Worm (Caenorhabditis elegans) whole organism, young adult: ENCODE data around the gene R151.1.

Experiments used
- B0019.2 ChIP-seq: fragments of 200-800 bp; sonication (Bioruptor generic); conservative IDR thresholded peaks from 2 replicates; pipeline ENCODE4 v1.3.6; 2022; ENCODE audit warnings: missing genetic modification reagents, missing genetic modification characterization, missing compliant biosample characterization
- B0261.1 ChIP-seq: sonication (generic microtip); optimal IDR thresholded peaks from 2 replicates; lab custom pipeline; 2016; ENCODE audit warnings: mild to moderate bottlenecking, missing genetic modification characterization, moderate library complexity, missing compliant biosample characterization
- D2030.7 ChIP-seq: fragments of 200-800 bp; sonication (Bioruptor generic); IDR thresholded peaks from 2 replicates; pipeline ENCODE4 v1.3.6; 2022; ENCODE audit warnings: missing genetic modification reagents, missing genetic modification characterization, missing compliant biosample characterization
- F10E7.11 ChIP-seq: sonication (generic microtip); optimal IDR thresholded peaks from 2 replicates; lab custom pipeline; 2017; ENCODE audit warnings: mild to moderate bottlenecking, missing genetic modification characterization, moderate library complexity, missing compliant biosample characterization
- F39B2.1 ChIP-seq: fragments of 200-800 bp; sonication (Bioruptor generic); IDR thresholded peaks from 2 replicates; pipeline ENCODE4 v1.3.6; 2022; ENCODE audit warnings: missing genetic modification reagents, missing genetic modification characterization, missing compliant biosample characterization
- F49E8.2 ChIP-seq: sonication (generic microtip); optimal IDR thresholded peaks from 3 replicates; lab custom pipeline; 2017; ENCODE audit warnings: missing genetic modification characterization, mild to moderate bottlenecking, missing compliant biosample characterization, antibody characterized with exemption, moderate library complexity; ENCODE audit not compliant: insufficient read depth
- F52B5.7 ChIP-seq: sonication (generic microtip); optimal IDR thresholded peaks from 2 replicates; lab custom pipeline; 2016; ENCODE audit warnings: mild to moderate bottlenecking, missing genetic modification characterization, missing compliant biosample characterization
- F57C9.4 ChIP-seq: sonication (generic microtip); optimal IDR thresholded peaks from 2 replicates; lab custom pipeline; 2017; ENCODE audit warnings: mild to moderate bottlenecking, missing genetic modification characterization, missing compliant biosample characterization
- T26A5.8 ChIP-seq: sonication (generic microtip); optimal IDR thresholded peaks from 2 replicates; lab custom pipeline; 2016; ENCODE audit warnings: missing genetic modification characterization, missing compliant biosample characterization
- Y95B8A.8 ChIP-seq: fragments of 200-800 bp; sonication (Bioruptor generic); IDR thresholded peaks from 2 replicates; pipeline ENCODE4 v1.3.6; 2022; ENCODE audit warnings: missing genetic modification reagents, missing genetic modification characterization, missing compliant biosample characterization
- aptf-2 ChIP-seq: fragments of 200-800 bp; sonication (Bioruptor generic); conservative IDR thresholded peaks from 2 replicates; pipeline ENCODE4 v1.3.6; 2022; ENCODE audit warnings: missing genetic modification reagents, missing genetic modification characterization, missing compliant biosample characterization
- attf-3 ChIP-seq: fragments of 200-800 bp; sonication (Bioruptor generic); conservative IDR thresholded peaks from 2 replicates; pipeline ENCODE4 v1.3.6; 2022; ENCODE audit warnings: missing genetic modification reagents, missing genetic modification characterization, missing compliant biosample characterization
- bed-1 ChIP-seq: fragments of 200-800 bp; sonication (Bioruptor generic); IDR thresholded peaks from 2 replicates; pipeline ENCODE4 v1.3.6; 2022; ENCODE audit warnings: missing genetic modification reagents, missing genetic modification characterization, missing compliant biosample characterization
- cebp-1 ChIP-seq, 2 experiments: fragments of 200-800 bp in 1 of 2; sonication (Bioruptor generic) in 1 of 2; sonication (generic microtip) in 1 of 2; IDR thresholded peaks in 1 of 2; optimal IDR thresholded peaks in 1 of 2; 2 replicates each; pipeline versions ENCODE4 v1.3.6 to Lab custom; 2017 to 2022; ENCODE audit warnings: missing compliant biosample characterization in 2 of 2, missing genetic modification characterization in 2 of 2, mild to moderate bottlenecking in 1 of 2, missing genetic modification reagents in 1 of 2, moderate library complexity in 1 of 2
- ceh-27 ChIP-seq: fragments of 200-800 bp; sonication (Bioruptor generic); optimal IDR thresholded peaks from 2 replicates; lab custom pipeline; 2018; ENCODE audit warnings: mild to moderate bottlenecking, missing genetic modification characterization, moderate library complexity, missing compliant biosample characterization
- efl-1 ChIP-seq: fragments of 150-350 bp; optimal IDR thresholded peaks from 2 replicates; lab custom pipeline; 2014; ENCODE audit warnings: missing biosample characterization, missing genetic modification reagents, missing genetic modification characterization
- egl-18 ChIP-seq: fragments of 200-800 bp; sonication (Bioruptor generic); IDR thresholded peaks from 2 replicates; pipeline ENCODE4 v1.3.6; 2022; ENCODE audit warnings: missing genetic modification reagents, missing genetic modification characterization, missing compliant biosample characterization
- gei-17 ChIP-seq: fragments of 200-800 bp; sonication (Bioruptor generic); optimal IDR thresholded peaks from 2 replicates; lab custom pipeline; 2018; ENCODE audit warnings: mild to moderate bottlenecking, missing genetic modification characterization, missing compliant biosample characterization
- him-1 ChIP-seq: sonication (generic microtip); optimal IDR thresholded peaks from 2 replicates; lab custom pipeline; 2016; ENCODE audit warnings: missing genotype, missing genetic modification reagents, missing genetic modification characterization, missing compliant biosample characterization
- hlh-12 ChIP-seq: sonication (generic microtip); optimal IDR thresholded peaks from 2 replicates; lab custom pipeline; 2016; ENCODE audit warnings: missing genetic modification characterization, missing compliant biosample characterization
- hmg-1.2 ChIP-seq: fragments of 200-800 bp; sonication (Bioruptor generic); IDR thresholded peaks from 2 replicates; pipeline ENCODE4 v1.3.6; 2022; ENCODE audit warnings: missing genetic modification reagents, missing genetic modification characterization, missing compliant biosample characterization
- hmg-20 ChIP-seq: fragments of 200-800 bp; sonication (Bioruptor generic); IDR thresholded peaks from 2 replicates; pipeline ENCODE4 v1.3.6; 2022; ENCODE audit warnings: missing genetic modification reagents, missing genetic modification characterization, missing compliant biosample characterization
- hsf-1 ChIP-seq: fragments of 200-800 bp; sonication (Bioruptor generic); IDR thresholded peaks from 2 replicates; pipeline ENCODE4 v1.3.6; 2022; ENCODE audit warnings: missing genetic modification reagents, missing genetic modification characterization, missing compliant biosample characterization
- lag-1 ChIP-seq: fragments of 200-800 bp; sonication (Bioruptor generic); IDR thresholded peaks from 2 replicates; pipeline ENCODE4 v1.3.6; 2022; ENCODE audit warnings: missing genetic modification reagents, missing genetic modification characterization, missing compliant biosample characterization
- let-607 ChIP-seq, 2 experiments: fragments of 200-800 bp in 1 of 2; sonication (Bioruptor generic) in 1 of 2; sonication (generic microtip) in 1 of 2; optimal IDR thresholded peaks; 2 replicates each; lab custom pipeline; 2016 to 2018; ENCODE audit warnings: mild to moderate bottlenecking in 2 of 2, missing compliant biosample characterization in 2 of 2, missing genetic modification characterization in 2 of 2, moderate library complexity in 2 of 2, missing genotype in 1 of 2
- lin-54 ChIP-seq: fragments of 200-800 bp; sonication (Bioruptor generic); optimal IDR thresholded peaks from 2 replicates; lab custom pipeline; 2018; ENCODE audit warnings: mild to moderate bottlenecking, missing genetic modification characterization, missing compliant biosample characterization
- madf-10 ChIP-seq: sonication (generic microtip); optimal IDR thresholded peaks from 2 replicates; lab custom pipeline; 2016; ENCODE audit warnings: mild to moderate bottlenecking, missing genetic modification characterization, missing compliant biosample characterization
- madf-3 ChIP-seq: fragments of 200-800 bp; sonication (Bioruptor generic); IDR thresholded peaks from 2 replicates; pipeline ENCODE4 v1.3.6; 2022; ENCODE audit warnings: missing genetic modification reagents, missing genetic modification characterization, missing compliant biosample characterization
- mes-4 ChIP-seq: sonication (generic microtip); optimal IDR thresholded peaks from 2 replicates; lab custom pipeline; 2016; ENCODE audit warnings: missing genotype, missing genetic modification characterization, missing compliant biosample characterization
- mxl-1 ChIP-seq: sonication (generic microtip); optimal IDR thresholded peaks from 2 replicates; lab custom pipeline; 2016; ENCODE audit warnings: missing genetic modification characterization, missing compliant biosample characterization
- nfya-1 ChIP-seq: sonication (generic microtip); optimal IDR thresholded peaks from 2 replicates; lab custom pipeline; 2017; ENCODE audit warnings: antibody characterized with exemption, missing compliant biosample characterization, missing genetic modification characterization, borderline replicate concordance; ENCODE audit not compliant: insufficient read depth
- nfya-2 ChIP-seq: fragments of 200-800 bp; sonication (Bioruptor generic); IDR thresholded peaks from 2 replicates; pipeline ENCODE4 v1.3.6; 2022; ENCODE audit warnings: missing genetic modification reagents, missing genetic modification characterization, missing compliant biosample characterization
- nhr-179 ChIP-seq: sonication (generic microtip); optimal IDR thresholded peaks from 2 replicates; lab custom pipeline; 2016; ENCODE audit warnings: mild to moderate bottlenecking, missing genetic modification characterization, missing compliant biosample characterization
- pha-4 ChIP-seq: fragments of 150-350 bp; sonication (generic microtip); optimal IDR thresholded peaks from 2 replicates; lab custom pipeline; 2014; ENCODE audit warnings: missing biosample characterization, missing genetic modification reagents, missing genetic modification characterization
- sea-2 ChIP-seq: fragments of 200-800 bp; sonication (Bioruptor generic); IDR thresholded peaks from 2 replicates; pipeline ENCODE4 v1.3.6; 2022; ENCODE audit warnings: missing genetic modification characterization, missing compliant biosample characterization
- snpc-1.3 ChIP-seq: sonication (generic microtip); optimal IDR thresholded peaks from 2 replicates; lab custom pipeline; 2017; ENCODE audit warnings: missing genetic modification characterization, mild to moderate bottlenecking, missing compliant biosample characterization, antibody characterized with exemption, moderate library complexity, missing genotype, missing genetic modification reagents; ENCODE audit not compliant: insufficient read depth
- snpc-3.4 ChIP-seq: sonication (generic microtip); optimal IDR thresholded peaks from 2 replicates; lab custom pipeline; 2017; ENCODE audit warnings: missing genetic modification characterization, mild to moderate bottlenecking, missing compliant biosample characterization, antibody characterized with exemption, moderate library complexity, missing genotype, missing genetic modification reagents
- unc-62 ChIP-seq: fragments of 150-350 bp; optimal IDR thresholded peaks from 2 replicates; lab custom pipeline; 2014; ENCODE audit warnings: missing biosample characterization, missing genetic modification reagents, missing genetic modification characterization
- zfh-2 ChIP-seq: fragments of 200-800 bp; sonication (Bioruptor generic); conservative IDR thresholded peaks from 2 replicates; pipeline ENCODE4 v1.3.6; 2022; ENCODE audit warnings: missing genetic modification reagents, missing genetic modification characterization, missing compliant biosample characterization
- zim-3 ChIP-seq: sonication (generic microtip); optimal IDR thresholded peaks from 2 replicates; lab custom pipeline; 2017; ENCODE audit warnings: mild to moderate bottlenecking, missing genetic modification characterization, moderate library complexity, missing compliant biosample characterization
- ztf-18 ChIP-seq: sonication (generic microtip); optimal IDR thresholded peaks from 2 replicates; lab custom pipeline; 2016; ENCODE audit warnings: missing genotype, mild to moderate bottlenecking, missing genetic modification characterization, missing compliant biosample characterization
- ztf-26 ChIP-seq: sonication (generic microtip); optimal IDR thresholded peaks from 2 replicates; lab custom pipeline; 2017; ENCODE audit warnings: missing genetic modification characterization, missing compliant biosample characterization

Gene R151.1

ce11 chrIII:7242988-7243387 is 26.7 kb downstream of the R151.1 start, which contains the start of gene osm-10:
Gene osm-10 (plus strand): TSS chrIII:7243280.
- no peak for TF ChIP-seq madf-3 (GFP tag; lab: Robert Waterston, UW)
- TF ChIP-seq nfya-1 (tag; lab: Kevin White, UChicago) = no peak
- no peak for TF ChIP-seq F52B5.7 (tag; lab: Kevin White, UChicago)
- no peak for TF ChIP-seq zfh-2 (GFP tag; lab: Robert Waterston, UW)
- TF ChIP-seq hmg-20 (GFP tag; lab: Robert Waterston, UW) = no peak
- no peak for TF ChIP-seq snpc-3.4 (tag; lab: Kevin White, UChicago)
- TF ChIP-seq F39B2.1 (GFP tag; lab: Robert Waterston, UW) = no peak
- no peak for TF ChIP-seq cebp-1 (GFP tag; IDR thresholded peaks at IDR 0.05; lab: Robert Waterston, UW)
- no peak for TF ChIP-seq cebp-1 (tag; optimal IDR thresholded peaks at IDR 0.05; lab: Kevin White, UChicago)
- no peak for TF ChIP-seq mxl-1 (tag; lab: Kevin White, UChicago)
- TF ChIP-seq F49E8.2 = no peak
- no peak for TF ChIP-seq F10E7.11 (tag; lab: Kevin White, UChicago)
- no peak for TF ChIP-seq attf-3 (GFP tag; lab: Robert Waterston, UW)

DNA sequence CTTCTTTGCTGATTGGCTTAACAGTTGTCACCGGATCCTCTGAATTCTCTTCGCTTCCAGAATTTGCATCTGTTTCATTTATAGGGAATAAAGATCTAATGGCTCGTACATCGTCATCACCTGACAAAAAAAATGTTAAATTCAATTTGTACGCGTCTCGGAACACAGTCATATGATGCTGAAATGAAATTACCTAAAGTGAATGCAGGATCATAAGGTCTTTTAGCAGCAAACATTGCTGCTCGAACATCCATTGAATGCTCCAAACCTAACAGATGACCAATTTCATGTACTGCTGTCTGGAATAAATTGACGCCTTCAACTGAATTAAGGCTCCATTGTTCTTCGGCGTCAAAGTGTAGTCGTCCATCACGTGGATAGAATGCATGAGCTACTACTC is 30.1 kb downstream of the R151.1 start:
- TF ChIP-seq hsf-1 (GFP tag; lab: Robert Waterston, UW) = no peak
- no peak for TF ChIP-seq nfya-1 (tag; lab: Kevin White, UChicago)
- no peak for TF ChIP-seq aptf-2
- TF ChIP-seq gei-17 = no peak
- no peak for TF ChIP-seq snpc-1.3 (tag; lab: Kevin White, UChicago)
- TF ChIP-seq T26A5.8 (tag; lab: Kevin White, UChicago) = no peak
- no peak for TF ChIP-seq pha-4 (tag; lab: Kevin White, UChicago)
- no peak for TF ChIP-seq B0261.1 (tag; lab: Kevin White, UChicago)
- no peak for TF ChIP-seq attf-3 (GFP tag; lab: Robert Waterston, UW)
- TF ChIP-seq madf-3 (GFP tag; lab: Robert Waterston, UW) = no peak
- TF ChIP-seq ceh-27 (GFP tag; lab: Kevin White, UChicago) = no peak
- TF ChIP-seq Y95B8A.8 (GFP tag; lab: Robert Waterston, UW) = no peak
- no peak for TF ChIP-seq let-607 (tag; optimal IDR thresholded peaks at IDR 0.05; lab: Kevin White, UChicago)
- TF ChIP-seq hmg-1.2 (GFP tag; lab: Robert Waterston, UW) = no peak
- TF ChIP-seq B0019.2 = no peak
- TF ChIP-seq ztf-18 (tag; lab: Kevin White, UChicago) = no peak
- TF ChIP-seq him-1 (tag; lab: Kevin White, UChicago) = no peak
- TF ChIP-seq mes-4 (tag; lab: Kevin White, UChicago) = no peak
- TF ChIP-seq ztf-26 = no peak

ce11 chrIII:7247740-7248139 is 31.4 kb downstream of the R151.1 start, which contains the start of gene zmp-6:
Gene zmp-6 (minus strand): TSS chrIII:7247840.
- no peak for TF ChIP-seq bed-1 (GFP tag; lab: Robert Waterston, UW)
- no peak for TF ChIP-seq lag-1 (GFP tag; lab: Robert Waterston, UW)
- TF ChIP-seq zim-3 = no peak
- no peak for TF ChIP-seq egl-18 (GFP tag; lab: Robert Waterston, UW)
- TF ChIP-seq, all 124 proteins: peak for 0

DNA sequence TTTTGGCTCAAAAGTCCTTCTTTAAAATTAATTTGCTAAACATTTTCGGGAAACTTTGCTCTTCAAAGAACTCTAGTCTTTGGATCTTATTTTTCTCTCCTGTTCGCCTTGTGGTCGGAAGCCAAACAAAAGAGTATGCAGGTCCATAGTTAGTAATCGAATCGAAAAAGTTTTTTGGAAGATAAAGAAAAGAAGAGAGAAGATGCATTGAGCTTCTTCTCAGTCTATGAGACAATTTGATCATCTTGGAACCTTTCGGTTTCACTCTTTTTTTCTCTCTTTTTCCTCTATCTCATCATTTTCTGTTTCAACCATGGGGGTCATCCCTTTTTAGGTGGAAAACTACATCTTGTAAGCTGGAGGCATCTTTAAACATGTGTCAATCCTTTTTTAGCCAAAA is 37.3 kb downstream of the R151.1 start:
- TF ChIP-seq F57C9.4 (tag; lab: Kevin White, UChicago) (no peak), unc-62 (GFP tag; lab: Kevin White, UChicago) (no peak), nhr-179 (tag; lab: Kevin White, UChicago) (no peak), lin-54 (GFP tag; lab: Kevin White, UChicago) (no peak), sea-2 (GFP tag; lab: Robert Waterston, UW) (no peak), madf-3 (GFP tag; lab: Robert Waterston, UW) (no peak), D2030.7 (GFP tag; lab: Robert Waterston, UW) (no peak), Y95B8A.8 (GFP tag; lab: Robert Waterston, UW) (no peak), hlh-12 (no peak), hmg-1.2 (GFP tag; lab: Robert Waterston, UW) (no peak), efl-1 (GFP tag; lab: Kevin White, UChicago) (no peak), bed-1 (GFP tag; lab: Robert Waterston, UW) (no peak), snpc-3.4 (tag; lab: Kevin White, UChicago) (no peak), nfya-2 (no peak), him-1 (tag; lab: Kevin White, UChicago) (no peak), madf-10 (tag; lab: Kevin White, UChicago) (no peak), attf-3 (GFP tag; lab: Robert Waterston, UW) (no peak)
